Worm (Caenorhabditis elegans) whole organism, mixed stage, embryonic: ENCODE measurements around the gene F52E1.14.

Experiments
- cnd-1 ChIP-seq: fragments of 200-800 bp; sonication (Bioruptor generic); optimal IDR thresholded peaks from 2 replicates; lab custom pipeline; 2018; ENCODE audit warnings: mild to moderate bottlenecking, missing genetic modification characterization, missing compliant biosample characterization
- snpc-4 ChIP-seq: fragments of 150-350 bp; optimal IDR thresholded peaks from 2 replicates; lab custom pipeline; 2014; ENCODE audit warnings: missing biosample characterization, missing genetic modification characterization

ce11 chrV:8342416-8342815 lies 41.3 kb upstream of the F52E1.14 start:
- TF ChIP-seq snpc-4 (tag; lab: Kevin White, UChicago) = no peak
- TF ChIP-seq cnd-1 (tag; lab: Kevin White, UChicago) = no peak
